Fruit fly (Drosophila melanogaster): ENCODE results near the gene CG10516.

The CG10516 gene

DNA sequence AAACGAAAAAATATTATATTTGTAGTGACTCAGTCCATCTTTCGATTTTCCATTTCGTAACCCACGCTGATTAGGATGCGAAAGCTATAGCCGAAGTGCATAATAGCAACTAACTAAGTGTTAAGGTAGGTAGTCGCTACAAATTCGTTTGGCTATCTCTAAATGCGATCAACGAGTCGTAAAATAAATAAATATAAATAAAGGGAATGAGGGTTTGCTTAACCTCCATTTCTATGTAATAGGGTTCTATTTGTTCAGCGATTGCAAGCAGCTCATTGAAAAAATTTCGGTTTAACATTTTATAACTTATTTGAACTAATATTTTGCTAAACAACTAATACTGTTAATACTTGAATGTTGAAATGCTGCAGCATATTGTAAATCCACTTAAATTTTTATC lies 42.2 kb downstream of the CG10516 start:
- no peak for TF ChIP-seq lov (optimal IDR thresholded peaks at IDR 0.05)
- TF ChIP-seq lov (GFP tag; IDR thresholded peaks at IDR 0.05), result no peak
- no peak for TF ChIP-seq D (optimal IDR thresholded peaks at IDR 0.05)
- no peak for TF ChIP-seq D (GFP tag; optimal IDR thresholded peaks at IDR 0.05)
- no peak for TF ChIP-seq CG3726 (GFP tag; IDR thresholded peaks at IDR 0.05)
- TF ChIP-seq p53 (GFP tag; optimal IDR thresholded peaks at IDR 0.05), result no peak
- peak; percentile 46 for TF ChIP-seq Asciz (GFP tag; optimal IDR thresholded peaks at IDR 0.05)
- no peak for TF ChIP-seq cad (GFP tag; optimal IDR thresholded peaks at IDR 0.05)
- no peak for TF ChIP-seq corto (GFP tag; optimal IDR thresholded peaks at IDR 0.05)
- TF ChIP-seq gsb-n (tag; optimal IDR thresholded peaks at IDR 0.05), result no peak
- TF ChIP-seq NFAT (GFP tag; IDR thresholded peaks at IDR 0.05), result no peak
- TF ChIP-seq CG6272 (GFP tag; IDR thresholded peaks at IDR 0.05), result no peak
- no peak for TF ChIP-seq bbx (GFP tag; IDR thresholded peaks at IDR 0.05; ENCODE audit: partially characterized antibody)
- no peak for TF ChIP-seq CG6683 (GFP tag; optimal IDR thresholded peaks at IDR 0.05)
- TF ChIP-seq Awh (GFP tag; IDR thresholded peaks at IDR 0.05), result no peak
- no peak for TF ChIP-seq chm (GFP tag; IDR thresholded peaks at IDR 0.05)
- no peak for TF ChIP-seq pita (GFP tag; optimal IDR thresholded peaks at IDR 0.05)
- TF ChIP-seq chif (GFP tag; optimal IDR thresholded peaks at IDR 0.05), result no peak
- no peak for TF ChIP-seq CG31441 (GFP tag; IDR thresholded peaks at IDR 0.05)
- peak; percentile 1 for TF ChIP-seq CG2678 (tag; optimal IDR thresholded peaks at IDR 0.05)
- TF ChIP-seq Blimp-1 (GFP tag; optimal IDR thresholded peaks at IDR 0.05), result peak; percentile 24
- no peak for TF ChIP-seq tin (GFP tag; optimal IDR thresholded peaks at IDR 0.05)
- no peak for TF ChIP-seq CG7556 (GFP tag; optimal IDR thresholded peaks at IDR 0.05)
- TF ChIP-seq Xbp1 (GFP tag; optimal IDR thresholded peaks at IDR 0.05), result no peak
- TF ChIP-seq CG16863 (GFP tag; optimal IDR thresholded peaks at IDR 0.05), result no peak
- TF ChIP-seq Hmr (GFP tag; optimal IDR thresholded peaks at IDR 0.05), result no peak
- TF ChIP-seq disco-r (GFP tag; optimal IDR thresholded peaks at IDR 0.05), result no peak
- no peak for TF ChIP-seq slbo (GFP tag; IDR thresholded peaks at IDR 0.05)
- peak in 1 of 2 experiments; percentile 16 for TF ChIP-seq bsh (GFP tag; optimal IDR thresholded peaks at IDR 0.05)
- TF ChIP-seq btn (GFP tag; optimal IDR thresholded peaks at IDR 0.05), result no peak
- TF ChIP-seq sens (GFP tag), result peak; percentile 70
- no peak for TF ChIP-seq vfl (GFP tag; optimal IDR thresholded peaks at IDR 0.05)
- TF ChIP-seq jing (GFP tag; optimal IDR thresholded peaks at IDR 0.05), result no peak
- TF ChIP-seq CG13123 (GFP tag; optimal IDR thresholded peaks at IDR 0.05), result no peak
- no peak for TF ChIP-seq Sry-β (GFP tag; optimal IDR thresholded peaks at IDR 0.05)
- peak; percentile 12 for TF ChIP-seq CG15601 (tag; optimal IDR thresholded peaks at IDR 0.05)
- TF ChIP-seq CTCF (GFP tag; optimal IDR thresholded peaks at IDR 0.05), result no peak
- TF ChIP-seq chn (GFP tag; optimal IDR thresholded peaks at IDR 0.05), result no peak
- no peak for TF ChIP-seq aop (GFP tag; IDR thresholded peaks at IDR 0.05)
- TF ChIP-seq phol (tag; optimal IDR thresholded peaks at IDR 0.05), result no peak
- no peak for TF ChIP-seq CG33557 (GFP tag; optimal IDR thresholded peaks at IDR 0.05)
- TF ChIP-seq NC2β (GFP tag; optimal IDR thresholded peaks at IDR 0.05), result no peak
- no peak for TF ChIP-seq dati (GFP tag; IDR thresholded peaks at IDR 0.05)
- no peak for TF ChIP-seq pho (GFP tag; optimal IDR thresholded peaks at IDR 0.05)
- no peak for TF ChIP-seq z (GFP tag; IDR thresholded peaks at IDR 0.05)
- no peak for TF ChIP-seq en (GFP tag; optimal IDR thresholded peaks at IDR 0.05)
- no peak for TF ChIP-seq CG12659 (GFP tag; optimal IDR thresholded peaks at IDR 0.05)
- TF ChIP-seq Hr3 (GFP tag; optimal IDR thresholded peaks at IDR 0.05), result no peak
- no peak for TF ChIP-seq CG4707 (GFP tag; optimal IDR thresholded peaks at IDR 0.05)
- TF ChIP-seq BEAF-32 (GFP tag; optimal IDR thresholded peaks at IDR 0.05), result no peak
- TF ChIP-seq CG7745 (tag; optimal IDR thresholded peaks at IDR 0.05), result no peak
- no peak for TF ChIP-seq gfzf (GFP tag; optimal IDR thresholded peaks at IDR 0.05)
- no peak for TF ChIP-seq amos (GFP tag; IDR thresholded peaks at IDR 0.05; ENCODE audit: partially characterized antibody)

Data from whole organism, embryonic.